Worm (Caenorhabditis elegans) whole organism, L1 larva: Measurements from ENCODE around the gene che-12.
A peak's percentile ranks its signal among the peaks of the same experiment; 100 is the strongest.

Experiments
- C04F5.9 ChIP-seq: sonication (generic microtip); optimal IDR thresholded peaks from 2 replicates; lab custom pipeline; 2016; ENCODE audit warnings: missing genetic modification characterization, missing compliant biosample characterization
- C16A3.4 ChIP-seq: fragments of 150-350 bp; optimal IDR thresholded peaks from 2 replicates; lab custom pipeline; 2014; ENCODE audit warnings: missing biosample characterization, missing genetic modification characterization
- F16B12.6 ChIP-seq: fragments of 150-350 bp; optimal IDR thresholded peaks from 2 replicates; lab custom pipeline; 2014; ENCODE audit warnings: missing biosample characterization, missing genetic modification characterization
- Y116A8C.19 ChIP-seq: sonication (generic microtip); optimal IDR thresholded peaks from 2 replicates; lab custom pipeline; 2016; ENCODE audit warnings: missing compliant biosample characterization, missing genetic modification characterization, borderline replicate concordance
- aha-1 ChIP-seq: fragments of 150-350 bp; optimal IDR thresholded peaks from 2 replicates; lab custom pipeline; 2014; ENCODE audit warnings: missing biosample characterization, missing genetic modification characterization
- alr-1 ChIP-seq: fragments of 200-800 bp; sonication (Bioruptor generic); optimal IDR thresholded peaks from 2 replicates; lab custom pipeline; 2018; ENCODE audit warnings: borderline replicate concordance, mild to moderate bottlenecking, missing genetic modification characterization, missing compliant biosample characterization
- ceh-63 ChIP-seq: fragments of 200-800 bp; sonication (Bioruptor generic); optimal IDR thresholded peaks from 2 replicates; lab custom pipeline; 2018; ENCODE audit warnings: mild to moderate bottlenecking, missing genetic modification characterization, missing compliant biosample characterization
- ceh-8 ChIP-seq: fragments of 200-800 bp; sonication (Bioruptor generic); optimal IDR thresholded peaks from 2 replicates; lab custom pipeline; 2018; ENCODE audit warnings: mild to moderate bottlenecking, missing genetic modification characterization, moderate library complexity, missing compliant biosample characterization
- ceh-82 ChIP-seq, 3 experiments: fragments of 150-350 bp in 1 of 3; sonication (generic microtip) in 2 of 3; optimal IDR thresholded peaks; 2 replicates each; lab custom pipeline; 2014 to 2017; ENCODE audit warnings: missing biosample characterization in 3 of 3, missing genetic modification characterization in 3 of 3
- ceh-88 ChIP-seq: fragments of 200-800 bp; sonication (Bioruptor generic); IDR thresholded peaks from 2 replicates; pipeline ENCODE4 v1.3.6; 2022; ENCODE audit warnings: missing genetic modification characterization, missing compliant biosample characterization
- ceh-90 ChIP-seq: sonication (generic microtip); optimal IDR thresholded peaks from 2 replicates; lab custom pipeline; 2016; ENCODE audit warnings: missing genetic modification characterization, missing compliant biosample characterization
- dpl-1 ChIP-seq, 3 experiments: fragments of 150-350 bp in 2 of 3; sonication (generic microtip) in 1 of 3; optimal IDR thresholded peaks; 2 replicates each; lab custom pipeline; 2014 to 2017; ENCODE audit warnings: missing biosample characterization in 3 of 3, missing genetic modification characterization in 3 of 3, missing genetic modification reagents in 3 of 3
- dsc-1 ChIP-seq: sonication (generic microtip); optimal IDR thresholded peaks from 2 replicates; lab custom pipeline; 2016; ENCODE audit warnings: mild to moderate bottlenecking, missing genetic modification characterization, missing compliant biosample characterization
- egl-13 ChIP-seq: sonication (generic microtip); optimal IDR thresholded peaks from 2 replicates; lab custom pipeline; 2016; ENCODE audit warnings: missing genotype, missing genetic modification reagents, missing genetic modification characterization, missing compliant biosample characterization
- elt-2 ChIP-seq: sonication (generic microtip); optimal IDR thresholded peaks from 2 replicates; lab custom pipeline; 2016; ENCODE audit warnings: missing genetic modification characterization, mild to moderate bottlenecking, inconsistent platforms, missing compliant biosample characterization, missing genetic modification reagents
- elt-3 ChIP-seq, 6 experiments: fragments of 150-350 bp in 1 of 6; sonication (generic microtip); optimal IDR thresholded peaks; 2 replicates each; lab custom pipeline; 2017 to 2018; ENCODE audit warnings: missing biosample characterization in 6 of 6, missing genetic modification characterization in 6 of 6, inconsistent platforms in 1 of 6
- ets-5 ChIP-seq: fragments of 200-800 bp; sonication (Bioruptor generic); IDR thresholded peaks from 2 replicates; pipeline ENCODE4 v1.3.6; 2022; ENCODE audit warnings: missing genetic modification characterization, missing compliant biosample characterization
- fkh-4 ChIP-seq: sonication (generic microtip); optimal IDR thresholded peaks from 2 replicates; lab custom pipeline; 2016; ENCODE audit warnings: missing compliant biosample characterization, missing genetic modification characterization, borderline replicate concordance
- fkh-8 ChIP-seq: sonication (generic microtip); optimal IDR thresholded peaks from 2 replicates; lab custom pipeline; 2016; ENCODE audit warnings: mild to moderate bottlenecking, missing genetic modification characterization, missing compliant biosample characterization
- grh-1 ChIP-seq: fragments of 200-800 bp; sonication (Bioruptor generic); IDR thresholded peaks from 2 replicates; pipeline ENCODE4 v1.3.6; 2022; ENCODE audit warnings: missing genetic modification reagents, missing genetic modification characterization, missing compliant biosample characterization
- hlh-4 ChIP-seq: sonication (generic microtip); optimal IDR thresholded peaks from 2 replicates; lab custom pipeline; 2016; ENCODE audit warnings: mild to moderate bottlenecking, missing genetic modification characterization, missing compliant biosample characterization
- hpl-2 ChIP-seq: fragments of 150-350 bp; optimal IDR thresholded peaks from 2 replicates; lab custom pipeline; 2014; ENCODE audit warnings: missing biosample characterization, missing genetic modification reagents, missing genetic modification characterization
- isw-1 ChIP-seq: fragments of 200-800 bp; sonication (Bioruptor generic); IDR thresholded peaks from 2 replicates; pipeline ENCODE4 v1.3.6; 2022; ENCODE audit warnings: missing genetic modification characterization, missing compliant biosample characterization
- jun-1 ChIP-seq: fragments of 150-350 bp; optimal IDR thresholded peaks from 2 replicates; lab custom pipeline; 2014; ENCODE audit warnings: missing biosample characterization, missing genetic modification reagents, missing genetic modification characterization
- lin-13 ChIP-seq: fragments of 150-350 bp; optimal IDR thresholded peaks from 2 replicates; lab custom pipeline; 2014; ENCODE audit warnings: missing biosample characterization, missing genetic modification reagents, missing genetic modification characterization
- lin-14 ChIP-seq: fragments of 200-800 bp; sonication (Bioruptor generic); optimal IDR thresholded peaks from 2 replicates; lab custom pipeline; 2018; ENCODE audit warnings: mild to moderate bottlenecking, missing genetic modification characterization, moderate library complexity, missing compliant biosample characterization
- lin-39 ChIP-seq: fragments of 150-350 bp; optimal IDR thresholded peaks from 2 replicates; lab custom pipeline; 2014; ENCODE audit warnings: missing biosample characterization, missing genetic modification reagents, missing genetic modification characterization
- lir-3 ChIP-seq: sonication (generic microtip); optimal IDR thresholded peaks from 2 replicates; lab custom pipeline; 2016; ENCODE audit warnings: mild to moderate bottlenecking, missing genetic modification characterization, moderate library complexity, missing compliant biosample characterization; ENCODE audit not compliant: poor library complexity
- mab-9 ChIP-seq: fragments of 200-800 bp; sonication (Bioruptor generic); IDR thresholded peaks from 2 replicates; pipeline ENCODE4 v1.3.6; 2022; ENCODE audit warnings: missing genetic modification reagents, missing genetic modification characterization, missing compliant biosample characterization
- mdl-1 ChIP-seq, 2 experiments: fragments of 150-350 bp; optimal IDR thresholded peaks; 2 replicates each; lab custom pipeline; 2014 to 2017; ENCODE audit warnings: missing biosample characterization in 2 of 2, missing genetic modification characterization in 2 of 2, inconsistent platforms in 1 of 2
- mef-2 ChIP-seq: fragments of 150-350 bp; optimal IDR thresholded peaks from 2 replicates; lab custom pipeline; 2014; ENCODE audit warnings: missing biosample characterization, missing genetic modification characterization
- nhr-11 ChIP-seq: fragments of 150-350 bp; optimal IDR thresholded peaks from 2 replicates; lab custom pipeline; 2014; ENCODE audit warnings: missing biosample characterization, missing genetic modification characterization
- nhr-19 ChIP-seq: fragments of 200-800 bp; sonication (Bioruptor generic); conservative IDR thresholded peaks from 2 replicates; pipeline ENCODE4 v1.3.6; 2022; ENCODE audit warnings: missing genetic modification characterization, missing compliant biosample characterization
- nhr-20 ChIP-seq: sonication (generic microtip); optimal IDR thresholded peaks from 2 replicates; lab custom pipeline; 2016; ENCODE audit warnings: mild to moderate bottlenecking, missing genetic modification characterization, missing compliant biosample characterization
- nhr-84 ChIP-seq: sonication (generic microtip); optimal IDR thresholded peaks from 2 replicates; lab custom pipeline; 2017; ENCODE audit warnings: missing biosample characterization, missing genetic modification characterization
- nhr-85 ChIP-seq: sonication (generic microtip); peaks from one replicate; lab custom pipeline; 2016; ENCODE audit warnings: missing genetic modification characterization, inconsistent platforms, missing compliant biosample characterization
- nhr-90 ChIP-seq: sonication (generic microtip); optimal IDR thresholded peaks from 2 replicates; lab custom pipeline; 2016; ENCODE audit warnings: mild to moderate bottlenecking, missing genetic modification characterization, missing compliant biosample characterization; ENCODE audit not compliant: poor library complexity
- pag-3 ChIP-seq: sonication (generic microtip); optimal IDR thresholded peaks from 2 replicates; lab custom pipeline; 2017; ENCODE audit warnings: missing genetic modification characterization, mild to moderate bottlenecking, missing compliant biosample characterization, antibody characterized with exemption, borderline replicate concordance; ENCODE audit not compliant: insufficient read depth
- rnt-1 ChIP-seq: sonication (generic microtip); optimal IDR thresholded peaks from 2 replicates; lab custom pipeline; 2016; ENCODE audit warnings: mild to moderate bottlenecking, missing genetic modification characterization, moderate library complexity, missing compliant biosample characterization
- sox-4 ChIP-seq: sonication (generic microtip); optimal IDR thresholded peaks from 2 replicates; lab custom pipeline; 2016; ENCODE audit warnings: missing genetic modification characterization, missing compliant biosample characterization
- swsn-7 ChIP-seq: sonication (generic microtip); optimal IDR thresholded peaks from 2 replicates; lab custom pipeline; 2016; ENCODE audit warnings: missing genetic modification characterization, missing compliant biosample characterization
- tbx-2 ChIP-seq: sonication (generic microtip); optimal IDR thresholded peaks from 2 replicates; lab custom pipeline; 2016; ENCODE audit warnings: missing genetic modification characterization, missing compliant biosample characterization
- unc-30 ChIP-seq: sonication (generic microtip); optimal IDR thresholded peaks from 2 replicates; lab custom pipeline; 2017; ENCODE audit warnings: missing biosample characterization, missing genetic modification characterization
- unc-62 ChIP-seq: fragments of 150-350 bp; optimal IDR thresholded peaks from 2 replicates; lab custom pipeline; 2014; ENCODE audit warnings: missing biosample characterization, missing genetic modification reagents, missing genetic modification characterization
- unc-86 ChIP-seq: sonication (generic microtip); optimal IDR thresholded peaks from 2 replicates; lab custom pipeline; 2016; ENCODE audit warnings: missing genetic modification characterization, missing compliant biosample characterization
- unc-98 ChIP-seq: fragments of 200-800 bp; sonication (Bioruptor generic); IDR thresholded peaks from 2 replicates; pipeline ENCODE4 v1.3.6; 2022; ENCODE audit warnings: missing genetic modification characterization, missing compliant biosample characterization
- vab-15 ChIP-seq: sonication (generic microtip); optimal IDR thresholded peaks from 2 replicates; lab custom pipeline; 2017; ENCODE audit warnings: missing genotype, mild to moderate bottlenecking, missing genetic modification characterization, missing compliant biosample characterization
- zip-4 ChIP-seq: fragments of 200-800 bp; sonication (Bioruptor generic); optimal IDR thresholded peaks from 2 replicates; lab custom pipeline; 2018; ENCODE audit warnings: mild to moderate bottlenecking, missing genetic modification characterization, moderate library complexity, missing compliant biosample characterization
- ztf-4 ChIP-seq: fragments of 150-350 bp; optimal IDR thresholded peaks from 2 replicates; lab custom pipeline; 2014; ENCODE audit warnings: missing biosample characterization, missing genetic modification characterization

The che-12 gene

DNA sequence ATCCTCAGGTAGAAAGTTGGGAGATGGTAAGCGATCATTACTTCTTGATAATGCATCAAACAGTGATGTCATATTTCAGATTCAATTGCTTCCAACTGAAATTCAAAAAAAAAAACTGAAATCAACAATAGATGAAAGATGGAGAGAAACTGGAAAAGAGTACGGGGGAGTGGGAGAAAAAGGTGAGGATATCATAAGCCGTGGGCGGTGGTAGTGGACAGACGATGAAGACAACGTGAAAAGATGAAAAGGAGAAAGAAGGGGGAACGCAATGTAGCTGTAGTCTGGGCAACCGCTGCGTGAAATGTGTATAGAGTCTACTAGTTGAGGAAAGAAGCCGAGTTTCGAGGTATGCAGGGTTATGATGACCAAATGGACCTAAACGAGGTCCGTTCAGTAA is at the start of gene che-12:
TSS of gene che-12 (minus strand) at position 101 of the 400 bp plus-strand sequence.
- no peak for TF ChIP-seq Y116A8C.19
- TF ChIP-seq fkh-8 = peak; percentile 38
- no peak for TF ChIP-seq swsn-7 (tag; lab: Kevin White, UChicago)
- TF ChIP-seq, all 84 proteins: peak for 1

DNA sequence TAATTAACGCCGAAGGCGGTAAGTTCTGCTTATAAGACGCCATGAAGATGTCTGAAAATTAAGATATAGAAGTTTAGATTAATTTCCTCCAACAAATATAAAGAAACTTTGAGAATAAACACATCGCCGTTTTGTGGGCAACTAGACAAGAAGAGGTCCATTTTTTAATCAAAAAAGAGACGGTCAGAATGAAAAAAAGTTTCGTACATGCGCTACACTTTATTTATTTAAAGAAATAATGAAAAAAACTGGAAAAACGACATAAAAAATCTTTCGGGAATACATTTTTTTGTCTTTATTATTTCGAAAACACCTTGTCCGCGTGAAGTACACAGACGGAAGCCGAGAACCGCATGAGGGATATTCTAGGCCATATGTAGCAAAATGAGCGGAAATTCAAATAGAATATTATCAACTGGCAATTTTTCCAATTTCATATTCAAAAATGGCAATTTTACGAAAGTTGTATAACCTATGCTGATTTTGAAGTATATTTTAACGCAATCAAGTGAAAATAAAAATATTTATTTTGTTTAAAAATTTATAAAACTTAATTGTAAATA is 48.7 kb upstream of the che-12 start, which contains the start of gene sluh-7:
TSS of gene sluh-7 (minus strand) at position 51 of the 563 bp plus-strand sequence.
- TF ChIP-seq nhr-84 (no peak), F16B12.6 (peak; percentile 6), elt-2 (tag; lab: Kevin White, UChicago) (peak; percentile 65), tbx-2 (tag; lab: Kevin White, UChicago) (peak; percentile 91), isw-1 (GFP tag; lab: Robert Waterston, UW) (peak; percentile 82), unc-86 (tag; lab: Kevin White, UChicago) (peak; percentile 82), hlh-4 (tag; lab: Kevin White, UChicago) (peak; percentile 3), lir-3 (tag; lab: Kevin White, UChicago) (peak; percentile 97), fkh-4 (tag; lab: Kevin White, UChicago) (peak; percentile 95), C16A3.4 (tag; lab: Kevin White, UChicago) (peak; percentile 62), unc-62 (GFP tag; lab: Kevin White, UChicago) (no peak), nhr-85 (peak; percentile 95), ets-5 (GFP tag; lab: Robert Waterston, UW) (no peak), nhr-19 (GFP tag; lab: Robert Waterston, UW) (peak; percentile 87), alr-1 (tag; lab: Kevin White, UChicago) (no peak), nhr-90 (tag; lab: Kevin White, UChicago) (peak; percentile 97), ztf-4 (tag; lab: Kevin White, UChicago) (no peak), nhr-20 (peak; percentile 88), egl-13 (peak; percentile 91), jun-1 (no peak), vab-15 (peak; percentile 60), fkh-8 (peak; percentile 78), ceh-8 (no peak), ceh-63 (no peak), mef-2 (tag; lab: Kevin White, UChicago) (peak; percentile 12), nhr-11 (tag; lab: Kevin White, UChicago) (peak; percentile 28), mab-9 (GFP tag; lab: Robert Waterston, UW) (peak; percentile 76), ceh-88 (GFP tag; lab: Robert Waterston, UW) (peak; percentile 69), lin-13 (GFP tag; lab: Kevin White, UChicago) (peak; percentile 72), unc-30 (tag; lab: Kevin White, UChicago) (peak; percentile 22), sox-4 (tag; lab: Kevin White, UChicago) (peak; percentile 90), elt-3 (tag; optimal IDR thresholded peaks at IDR 0.05; lab: Kevin White, UChicago) (peak in 2 of 6 experiments; percentile 54 to 71), dsc-1 (tag; lab: Kevin White, UChicago) (peak; percentile 91), unc-98 (peak; percentile 85), aha-1 (no peak), lin-14 (GFP tag; lab: Kevin White, UChicago) (peak; percentile 81), dpl-1 (GFP tag; optimal IDR thresholded peaks at IDR 0.05; lab: Kevin White, UChicago) (peak; percentile 91 to 96 (median 94)), grh-1 (GFP tag; lab: Robert Waterston, UW) (peak; percentile 67), ceh-90 (tag; lab: Kevin White, UChicago) (peak; percentile 96), mdl-1 (tag; optimal IDR thresholded peaks at IDR 0.05; lab: Kevin White, UChicago) (peak in 1 of 2 experiments; percentile 35), lin-39 (tag; lab: Kevin White, UChicago) (peak; percentile 65), swsn-7 (tag; lab: Kevin White, UChicago) (peak; percentile 84), rnt-1 (tag; lab: Kevin White, UChicago) (peak; percentile 99), hpl-2 (GFP tag; lab: Kevin White, UChicago) (no peak), C04F5.9 (tag; lab: Kevin White, UChicago) (peak; percentile 79), ceh-82 (tag; optimal IDR thresholded peaks at IDR 0.05; lab: Kevin White, UChicago) (peak; percentile 69 to 78 (median 74)), pag-3 (no peak), zip-4 (GFP tag; lab: Kevin White, UChicago) (peak; percentile 20)
